Worm (Caenorhabditis elegans) whole organism, early embryonic: ENCODE results near the gene pld-1.

Experiments
- B0310.2 ChIP-seq: sonication (generic microtip); optimal IDR thresholded peaks from 2 replicates; lab custom pipeline; 2016; ENCODE audit warnings: mild to moderate bottlenecking, missing genetic modification characterization, missing compliant biosample characterization
- F13C5.2 ChIP-seq: sonication (generic microtip); optimal IDR thresholded peaks from 2 replicates; lab custom pipeline; 2017; ENCODE audit warnings: mild to moderate bottlenecking, missing genetic modification characterization, inconsistent platforms, missing compliant biosample characterization
- aly-1 ChIP-seq: sonication (generic microtip); optimal IDR thresholded peaks from 2 replicates; lab custom pipeline; 2016; ENCODE audit warnings: missing genetic modification characterization, missing compliant biosample characterization
- ama-1 ChIP-seq: fragments of 150-350 bp; optimal IDR thresholded peaks from 2 replicates; lab custom pipeline; 2014
- ceh-13 ChIP-seq: fragments of 200-800 bp; sonication (Bioruptor generic); optimal IDR thresholded peaks from 2 replicates; lab custom pipeline; 2018; ENCODE audit warnings: mild to moderate bottlenecking, missing genetic modification characterization, missing compliant biosample characterization
- ceh-36 ChIP-seq: sonication (generic microtip); optimal IDR thresholded peaks from 2 replicates; lab custom pipeline; 2016; ENCODE audit warnings: missing genetic modification characterization, inconsistent platforms, missing compliant biosample characterization
- ets-7 ChIP-seq: sonication (generic microtip); optimal IDR thresholded peaks from 2 replicates; lab custom pipeline; 2016; ENCODE audit warnings: missing genotype, missing genetic modification characterization, missing compliant biosample characterization
- flt-1 ChIP-seq: fragments of 200-800 bp; sonication (Bioruptor generic); IDR thresholded peaks from 2 replicates; pipeline ENCODE4 v1.3.6; 2022; ENCODE audit warnings: missing genetic modification characterization, missing compliant biosample characterization
- hmbx-1 ChIP-seq: sonication (generic microtip); optimal IDR thresholded peaks from 2 replicates; lab custom pipeline; 2016; ENCODE audit warnings: mild to moderate bottlenecking, missing genetic modification characterization, missing compliant biosample characterization
- hmg-4 ChIP-seq: fragments of 200-800 bp; sonication (Bioruptor generic); optimal IDR thresholded peaks from 2 replicates; lab custom pipeline; 2018; ENCODE audit warnings: mild to moderate bottlenecking, missing genetic modification characterization, missing compliant biosample characterization
- hnd-1 ChIP-seq: sonication (generic microtip); optimal IDR thresholded peaks from 2 replicates; lab custom pipeline; 2016; ENCODE audit warnings: missing genetic modification characterization, missing compliant biosample characterization
- pes-1 ChIP-seq: fragments of 200-800 bp; sonication (Bioruptor generic); IDR thresholded peaks from 2 replicates; pipeline ENCODE4 v1.3.6; 2022; ENCODE audit warnings: missing genetic modification reagents, missing genetic modification characterization, missing compliant biosample characterization
- scrt-1 ChIP-seq: fragments of 200-800 bp; sonication (Bioruptor generic); IDR thresholded peaks from 2 replicates; pipeline ENCODE4 v1.3.6; 2022; ENCODE audit warnings: missing genetic modification characterization, missing compliant biosample characterization
- sea-1 ChIP-seq: fragments of 200-800 bp; sonication (Bioruptor generic); conservative IDR thresholded peaks from 2 replicates; pipeline ENCODE4 v1.3.6; 2022; ENCODE audit warnings: missing genetic modification characterization, missing compliant biosample characterization
- tbx-11 ChIP-seq: fragments of 200-800 bp; sonication (Bioruptor generic); IDR thresholded peaks from 2 replicates; pipeline ENCODE4 v1.3.6; 2022; ENCODE audit warnings: missing genetic modification characterization, missing compliant biosample characterization
- tbx-37 ChIP-seq: fragments of 200-800 bp; sonication (Bioruptor generic); conservative IDR thresholded peaks from 2 replicates; pipeline ENCODE4 v1.3.6; 2022; ENCODE audit warnings: missing genetic modification reagents, missing genetic modification characterization, missing compliant biosample characterization
- tra-4 ChIP-seq: sonication (generic microtip); optimal IDR thresholded peaks from 2 replicates; lab custom pipeline; 2017; ENCODE audit warnings: missing genetic modification characterization, missing compliant biosample characterization

pld-1 gene

DNA sequence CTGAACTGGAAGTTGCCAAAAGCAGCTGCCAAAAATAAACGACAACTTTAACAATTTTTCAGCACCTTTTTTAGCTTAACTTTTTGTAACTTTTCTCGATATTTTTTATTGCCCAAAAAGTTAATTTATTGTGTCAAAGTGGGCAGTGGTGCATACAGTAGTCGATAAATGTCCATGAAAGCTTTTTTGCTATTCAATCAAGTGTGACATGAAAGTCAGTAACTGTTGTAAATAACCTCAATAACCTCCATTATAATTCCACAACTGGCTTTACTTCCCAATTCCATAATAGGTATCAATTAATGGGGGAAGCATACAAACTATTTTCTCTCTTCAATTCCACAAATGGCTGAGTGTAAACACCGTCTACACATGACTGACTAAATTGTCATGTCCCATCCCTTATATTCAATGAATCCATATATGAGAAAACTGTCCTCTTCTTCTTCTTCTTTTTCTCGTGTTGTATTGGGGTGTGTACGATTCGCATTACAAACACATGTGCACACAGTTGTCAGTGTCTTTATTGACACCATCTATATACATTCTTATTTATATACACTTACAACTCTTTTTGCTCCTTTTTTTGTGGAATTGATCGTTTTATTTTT is 43.2 kb downstream of the pld-1 start:
- TF ChIP-seq sea-1 (GFP tag; lab: Robert Waterston, UW) (no peak), pes-1 (GFP tag; lab: Robert Waterston, UW) (no peak), hnd-1 (tag; lab: Kevin White, UChicago) (no peak), ama-1 (lab: Kevin White, UChicago) (no peak)

DNA sequence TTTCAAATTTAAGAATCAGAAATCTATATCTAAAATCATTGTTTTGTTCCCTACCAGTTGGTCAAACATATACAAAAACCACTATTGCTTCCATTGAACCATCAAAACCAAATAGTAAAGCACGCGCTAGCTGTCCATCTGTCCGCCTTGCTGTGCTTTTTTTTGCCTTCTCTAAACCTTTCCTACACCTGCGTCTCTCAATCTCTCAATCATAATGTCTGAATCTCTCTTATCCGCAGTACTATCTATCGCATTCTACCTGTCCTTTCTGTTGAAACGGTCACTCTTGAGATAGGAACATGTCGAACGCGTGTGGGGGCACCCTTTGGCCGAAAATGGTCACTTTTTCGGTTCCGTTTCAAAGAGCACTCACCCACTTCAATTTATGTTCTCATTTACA is 44.2 kb downstream of the pld-1 start:
- TF ChIP-seq hmbx-1: no peak

DNA sequence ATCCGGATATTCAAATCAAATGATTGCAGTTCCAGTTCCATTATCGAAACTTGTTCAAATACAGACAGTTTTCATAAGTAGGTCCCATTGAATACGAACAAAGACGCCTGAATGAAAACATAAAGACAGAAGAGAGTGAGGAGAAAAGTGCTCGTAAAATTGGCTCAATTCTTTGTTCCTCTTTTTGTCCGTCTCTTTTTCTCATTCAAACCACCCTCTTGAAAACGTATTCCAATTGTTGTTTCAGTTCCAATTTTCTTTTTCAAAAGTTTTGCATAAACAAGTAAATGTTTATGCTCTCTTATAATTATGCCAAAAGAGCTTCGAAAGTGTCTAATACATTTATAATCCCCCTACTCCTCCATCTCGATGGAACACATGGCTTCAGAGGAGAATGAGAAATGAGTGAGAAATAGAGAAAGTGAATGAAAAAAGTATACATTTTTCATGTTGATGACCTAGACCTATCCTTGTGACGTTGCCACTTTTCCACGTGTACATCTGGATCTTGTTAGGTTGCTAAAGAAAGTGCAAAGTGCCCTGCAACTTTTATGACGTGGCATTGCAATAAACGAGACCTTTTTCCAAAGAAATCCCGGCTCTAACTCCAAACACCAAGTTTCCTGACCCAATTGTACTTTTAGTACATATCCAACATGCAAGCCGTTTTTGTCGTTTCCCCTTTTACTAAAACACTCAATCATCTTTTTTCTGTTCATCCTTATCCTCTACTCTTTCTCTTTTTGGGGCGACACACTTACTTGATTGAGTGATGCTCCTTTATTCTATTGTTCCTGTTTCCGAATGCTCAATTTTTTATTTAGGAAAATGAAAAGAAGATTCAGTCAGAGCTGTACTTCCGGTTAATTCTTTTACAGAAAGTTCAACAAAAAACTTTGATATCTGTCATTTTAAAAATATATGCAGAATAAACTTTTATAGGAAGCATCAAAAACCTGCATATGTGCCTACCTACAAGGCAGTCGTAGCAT is 45.0 kb downstream of the pld-1 start:
- no peak for TF ChIP-seq tbx-11 (GFP tag; lab: Robert Waterston, UW)
- TF ChIP-seq pes-1 (GFP tag; lab: Robert Waterston, UW): no peak
- TF ChIP-seq ets-7: no peak
- TF ChIP-seq scrt-1 (GFP tag; lab: Robert Waterston, UW): no peak
- TF ChIP-seq hmbx-1: no peak
- TF ChIP-seq ama-1 (lab: Kevin White, UChicago): no peak
- no peak for TF ChIP-seq B0310.2 (tag; lab: Kevin White, UChicago)
- TF ChIP-seq hmg-4 (GFP tag; lab: Kevin White, UChicago): no peak

DNA sequence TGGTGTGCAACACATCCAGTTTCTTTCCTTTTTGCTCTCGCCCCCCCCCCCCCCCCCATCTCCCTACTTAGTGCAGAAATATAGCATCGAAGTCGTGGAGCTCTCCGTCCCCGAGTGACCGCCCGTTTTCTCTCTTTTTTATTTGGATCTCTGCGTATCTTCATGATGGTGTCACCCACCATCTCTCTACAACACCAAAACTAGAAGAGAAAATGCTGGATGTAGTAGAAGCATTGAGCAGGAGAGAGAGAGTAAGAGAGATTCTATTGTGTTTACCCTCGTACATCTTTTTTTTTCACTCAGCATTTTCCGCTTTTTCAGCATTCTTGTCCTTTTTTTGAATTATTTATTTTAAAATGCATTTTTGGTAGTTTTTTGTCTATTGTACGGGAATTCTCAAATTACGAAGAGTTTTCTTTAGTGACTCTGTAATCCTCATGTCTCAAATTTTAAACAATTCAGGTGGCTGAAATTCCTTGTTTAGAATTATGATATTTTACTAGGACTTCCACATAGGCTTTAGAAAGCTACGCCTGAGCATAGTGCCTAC is 49.0 kb downstream of the pld-1 start:
- TF ChIP-seq hmg-4 (GFP tag; lab: Kevin White, UChicago) (no peak), ceh-36 (no peak)

DNA sequence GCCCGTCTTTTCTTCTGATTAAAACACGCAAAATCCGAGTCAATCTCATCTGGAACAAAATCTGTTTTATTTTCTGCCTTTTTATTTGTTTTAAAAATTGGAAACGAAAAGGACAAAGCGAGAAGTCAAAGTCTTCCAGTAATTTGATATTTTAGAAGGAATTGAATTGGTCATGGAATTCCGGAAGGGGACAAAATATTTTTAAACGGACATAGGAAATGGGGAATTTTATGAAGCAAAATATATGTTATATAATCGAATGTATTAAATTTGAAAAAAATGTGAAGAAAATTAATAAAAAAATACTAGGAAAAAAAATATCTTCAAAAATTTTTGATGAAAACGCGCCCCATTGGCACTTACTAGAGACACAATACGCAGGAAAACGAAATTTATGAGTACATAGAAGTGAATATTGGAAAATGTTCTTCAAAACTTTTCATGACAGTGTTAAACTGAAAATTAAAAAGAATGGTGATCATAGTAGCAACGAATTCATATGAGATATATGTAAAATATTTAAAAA is 50.8 kb downstream of the pld-1 start, which contains the start of gene F33G12.7:
TSS of gene F33G12.7 (minus strand) at position 51 of the 526 bp plus-strand sequence.
- no peak for TF ChIP-seq tbx-11 (GFP tag; lab: Robert Waterston, UW)

DNA sequence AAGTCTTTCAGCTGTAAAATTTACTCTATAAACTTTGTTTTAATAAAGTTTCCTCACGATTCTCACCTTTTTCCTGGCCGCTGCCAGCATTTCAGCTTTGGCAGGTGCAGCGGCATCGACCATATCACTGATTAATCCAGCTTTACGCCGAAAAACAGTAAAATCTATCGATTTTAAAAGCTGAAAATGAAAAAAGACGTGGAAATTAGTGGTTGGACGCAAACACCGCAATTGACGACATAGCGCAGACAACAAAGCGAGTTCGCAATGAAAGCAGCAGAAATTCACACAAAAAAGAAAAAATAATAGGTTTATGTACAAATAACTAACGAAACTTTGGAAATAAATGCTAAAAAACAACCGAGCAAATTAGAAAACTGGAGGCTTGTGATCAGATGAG is 51.6 kb downstream of the pld-1 start, which contains the start of gene golg-2:
TSS of gene golg-2 (minus strand) at position 180 of the 400 bp plus-strand sequence.
- TF ChIP-seq tra-4 (tag; lab: Kevin White, UChicago) (no peak), hmbx-1 (no peak), pes-1 (GFP tag; lab: Robert Waterston, UW) (no peak), flt-1 (GFP tag; lab: Robert Waterston, UW) (no peak), F13C5.2 (tag; lab: Kevin White, UChicago) (no peak), B0310.2 (tag; lab: Kevin White, UChicago) (no peak), ama-1 (lab: Kevin White, UChicago) (no peak), tbx-11 (GFP tag; lab: Robert Waterston, UW) (no peak), sea-1 (GFP tag; lab: Robert Waterston, UW) (no peak), hmg-4 (GFP tag; lab: Kevin White, UChicago) (no peak), aly-1 (tag; lab: Kevin White, UChicago) (no peak), ets-7 (no peak), ceh-36 (no peak)

DNA sequence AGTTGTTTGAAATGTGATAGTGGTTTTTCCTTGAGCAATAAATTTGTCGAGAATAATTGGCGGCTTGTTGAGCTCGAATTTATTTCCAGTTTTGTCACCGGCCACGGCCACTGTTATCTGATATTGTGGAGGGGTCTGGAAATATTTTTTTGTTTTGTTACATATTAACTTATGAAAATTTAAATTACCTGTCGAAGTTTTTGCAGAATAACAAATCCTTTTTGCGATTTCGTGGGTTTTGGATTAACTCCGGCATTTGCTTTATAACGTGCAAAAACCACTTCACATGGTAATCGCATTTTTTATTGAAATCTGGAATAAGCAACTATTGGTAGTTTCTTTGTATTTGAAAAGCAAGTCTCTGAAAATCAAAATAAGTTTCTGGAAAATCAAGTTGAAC is 55.4 kb downstream of the pld-1 start, which contains the start of gene lrr-1:
TSS of gene lrr-1 (minus strand) at position 312 of the 400 bp plus-strand sequence.
- TF ChIP-seq aly-1 (tag; lab: Kevin White, UChicago): no peak
- no peak for TF ChIP-seq ets-7
- no peak for TF ChIP-seq hmbx-1
- no peak for TF ChIP-seq tbx-37 (GFP tag; lab: Robert Waterston, UW)
- TF ChIP-seq F13C5.2 (tag; lab: Kevin White, UChicago): no peak
- no peak for TF ChIP-seq ceh-36
- no peak for TF ChIP-seq scrt-1 (GFP tag; lab: Robert Waterston, UW)
- no peak for TF ChIP-seq ceh-13 (GFP tag; lab: Kevin White, UChicago)
- no peak for TF ChIP-seq hnd-1 (tag; lab: Kevin White, UChicago)
- TF ChIP-seq ama-1 (lab: Kevin White, UChicago): no peak
- TF ChIP-seq pes-1 (GFP tag; lab: Robert Waterston, UW): no peak
- TF ChIP-seq B0310.2 (tag; lab: Kevin White, UChicago): no peak
- no peak for TF ChIP-seq tbx-11 (GFP tag; lab: Robert Waterston, UW)
- TF ChIP-seq hmg-4 (GFP tag; lab: Kevin White, UChicago): no peak
- TF ChIP-seq sea-1 (GFP tag; lab: Robert Waterston, UW): no peak
- TF ChIP-seq tra-4 (tag; lab: Kevin White, UChicago): no peak
- TF ChIP-seq flt-1 (GFP tag; lab: Robert Waterston, UW): no peak

DNA sequence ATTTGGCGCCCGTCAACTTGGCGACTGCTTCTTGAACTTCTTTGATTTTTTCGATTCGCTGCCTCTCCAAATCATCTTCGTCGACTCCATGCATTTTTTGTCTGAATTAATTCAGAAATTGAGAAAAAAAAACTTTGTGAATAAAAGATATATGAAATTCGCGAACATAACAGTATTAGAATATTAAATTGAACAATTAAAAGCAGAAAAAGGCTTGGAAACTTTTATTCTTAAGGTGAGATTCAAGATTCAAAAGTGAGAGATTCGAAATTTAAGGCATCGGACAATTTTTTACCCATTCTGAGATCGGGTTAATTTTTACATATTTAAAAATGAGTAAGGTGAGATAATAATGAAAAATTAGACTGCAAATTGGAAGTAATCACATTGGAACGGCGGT is 57.6 kb downstream of the pld-1 start, which contains the start of gene F33G12.3:
TSS of gene F33G12.3 (minus strand) at position 101 of the 400 bp plus-strand sequence.
- no peak for TF ChIP-seq pes-1 (GFP tag; lab: Robert Waterston, UW)
- no peak for TF ChIP-seq aly-1 (tag; lab: Kevin White, UChicago)
- TF ChIP-seq ceh-36: no peak
- no peak for TF ChIP-seq B0310.2 (tag; lab: Kevin White, UChicago)
- no peak for TF ChIP-seq scrt-1 (GFP tag; lab: Robert Waterston, UW)
- TF ChIP-seq ama-1 (lab: Kevin White, UChicago): no peak
- no peak for TF ChIP-seq hnd-1 (tag; lab: Kevin White, UChicago)
- TF ChIP-seq tra-4 (tag; lab: Kevin White, UChicago): no peak
- TF ChIP-seq flt-1 (GFP tag; lab: Robert Waterston, UW): no peak
- TF ChIP-seq ets-7: no peak
- no peak for TF ChIP-seq hmg-4 (GFP tag; lab: Kevin White, UChicago)
- TF ChIP-seq sea-1 (GFP tag; lab: Robert Waterston, UW): no peak
- no peak for TF ChIP-seq F13C5.2 (tag; lab: Kevin White, UChicago)
- no peak for TF ChIP-seq tbx-11 (GFP tag; lab: Robert Waterston, UW)
